Fruit fly (Drosophila melanogaster): ENCODE measurements around the gene CG3149.

The CG3149 gene

dm6 chrX:5677400-5678177 is 17.4 kb downstream of the CG3149 start (continued):
- TF ChIP-seq Vsx2 (GFP tag; optimal IDR thresholded peaks at IDR 0.05; ENCODE audit: partially characterized antibody), result no peak
- TF ChIP-seq sv (GFP tag; optimal IDR thresholded peaks at IDR 0.05), result peak; percentile 77
- peak; percentile 73 for TF ChIP-seq Hnf4 (GFP tag; optimal IDR thresholded peaks at IDR 0.05)
- no peak for TF ChIP-seq dl (GFP tag; optimal IDR thresholded peaks at IDR 0.05; ENCODE audit: insufficient read depth in 1 of 2, partially characterized antibody in 2 of 2)
- TF ChIP-seq CG32264 (GFP tag; optimal IDR thresholded peaks at IDR 0.05), result no peak
- peak; percentile 36 for TF ChIP-seq fru (GFP tag; optimal IDR thresholded peaks at IDR 0.05)
- TF ChIP-seq Hr78 (GFP tag; optimal IDR thresholded peaks at IDR 0.05), result no peak
- peak; percentile 60 for TF ChIP-seq Jra (GFP tag; optimal IDR thresholded peaks at IDR 0.05)
- no peak for TF ChIP-seq Abd-B (GFP tag; optimal IDR thresholded peaks at IDR 0.05)

- TF ChIP-seq Sp1 (GFP tag; optimal IDR thresholded peaks at IDR 0.05) (no peak), Rel (GFP tag; optimal IDR thresholded peaks at IDR 0.05) (no peak), Rel (tag; optimal IDR thresholded peaks at IDR 0.05) (peak; percentile 85), N (GFP tag; optimal IDR thresholded peaks at IDR 0.05) (no peak)
Observed at dm6 chrX:5676855-5677254, 18.1 kb downstream of the CG3149 start.

dm6 chrX:5672243-5673051 is 22.6 kb downstream of the CG3149 start, which contains the start of gene RpL35:
RpL35 (plus strand) TSS chrX:5672401.
- TF ChIP-seq lola (GFP tag; optimal IDR thresholded peaks at IDR 0.05), result no peak
- TF ChIP-seq foxo (GFP tag; optimal IDR thresholded peaks at IDR 0.05), result peak in 1 of 2 experiments; percentile 39
- TF ChIP-seq Hr78 (GFP tag; optimal IDR thresholded peaks at IDR 0.05), result no peak
- TF ChIP-seq dl (GFP tag; optimal IDR thresholded peaks at IDR 0.05; ENCODE audit: insufficient read depth in 1 of 2, partially characterized antibody in 2 of 2), result no peak
- no peak for TF ChIP-seq Jra (GFP tag; optimal IDR thresholded peaks at IDR 0.05)
- no peak for TF ChIP-seq CrebA (GFP tag; optimal IDR thresholded peaks at IDR 0.05; ENCODE audit: borderline replicate concordance)
- peak; percentile 47 for TF ChIP-seq fru (GFP tag; optimal IDR thresholded peaks at IDR 0.05)
- TF ChIP-seq psq (GFP tag; optimal IDR thresholded peaks at IDR 0.05), result peak; percentile 12
- TF ChIP-seq dmrt93B (GFP tag; optimal IDR thresholded peaks at IDR 0.05), result peak; percentile 15
- peak; percentile 47 for TF ChIP-seq CG9705 (GFP tag; optimal IDR thresholded peaks at IDR 0.05)
- TF ChIP-seq OdsH (GFP tag; optimal IDR thresholded peaks at IDR 0.05), result peak; percentile 26
- no peak for TF ChIP-seq Rel (GFP tag; optimal IDR thresholded peaks at IDR 0.05)
- TF ChIP-seq Rel (tag; optimal IDR thresholded peaks at IDR 0.05), result peak; percentile 26
- TF ChIP-seq Myc (optimal IDR thresholded peaks at IDR 0.05), result peak; percentile 42
- peak; percentile 59 for TF ChIP-seq Sp1 (GFP tag; optimal IDR thresholded peaks at IDR 0.05)
- TF ChIP-seq h (GFP tag; optimal IDR thresholded peaks at IDR 0.05), result peak; percentile 35
- TF ChIP-seq Dif (GFP tag; optimal IDR thresholded peaks at IDR 0.05; ENCODE audit: partially characterized antibody), result no peak
- TF ChIP-seq Hnf4 (GFP tag; optimal IDR thresholded peaks at IDR 0.05), result peak; percentile 45
- no peak for TF ChIP-seq sv (GFP tag; optimal IDR thresholded peaks at IDR 0.05)
- TF ChIP-seq br (GFP tag; optimal IDR thresholded peaks at IDR 0.05), result peak; percentile 31
- TF ChIP-seq rgr (GFP tag; optimal IDR thresholded peaks at IDR 0.05), result peak; percentile 60
- TF ChIP-seq HLH106 (tag; optimal IDR thresholded peaks at IDR 0.05), result peak; percentile 21
- no peak for TF ChIP-seq N (GFP tag; optimal IDR thresholded peaks at IDR 0.05)

dm6 chrX:5671537-5672029 is 23.4 kb downstream of the CG3149 start, which contains the start of gene Rab18:
Rab18 (minus strand) TSS chrX:5671812.
- TF ChIP-seq HLH106 (tag; optimal IDR thresholded peaks at IDR 0.05) (peak; percentile 23), Abd-B (GFP tag; optimal IDR thresholded peaks at IDR 0.05) (no peak), foxo (GFP tag; optimal IDR thresholded peaks at IDR 0.05) (peak in 1 of 2 experiments; percentile 56), N (GFP tag; optimal IDR thresholded peaks at IDR 0.05) (no peak), br (GFP tag; optimal IDR thresholded peaks at IDR 0.05) (peak; percentile 3), ey (GFP tag; optimal IDR thresholded peaks at IDR 0.05) (peak; percentile 30), GATAd (GFP tag; optimal IDR thresholded peaks at IDR 0.05) (peak; percentile 25), Hr83 (GFP tag; optimal IDR thresholded peaks at IDR 0.05; ENCODE audit: poor library complexity, severe bottlenecking) (peak; percentile 79), woc (GFP tag; optimal IDR thresholded peaks at IDR 0.05) (peak; percentile 38)

Data from whole organism, wandering third instar larva.